Fruit fly (Drosophila melanogaster) Kc167 (cell line): ENCODE results near the gene CG33687.

ENCODE experiments used
- Myc ChIP-seq: fragments of >200 bp; optimal IDR thresholded peaks from 2 replicates; lab custom pipeline; 2017; ENCODE audit warnings: missing external identifiers
- Sin3A ChIP-seq: fragments of >200 bp; optimal IDR thresholded peaks from 2 replicates; lab custom pipeline; 2018; ENCODE audit warnings: missing external identifiers
- h ChIP-seq: fragments of >200 bp; optimal IDR thresholded peaks from 3 replicates; lab custom pipeline; 2018; ENCODE audit warnings: missing external identifiers
- insv ChIP-seq: fragments of >200 bp; optimal IDR thresholded peaks from 3 replicates; lab custom pipeline; 2018; ENCODE audit warnings: missing external identifiers
- psq ChIP-seq: fragments of >200 bp; optimal IDR thresholded peaks from 2 replicates; lab custom pipeline; 2017; ENCODE audit warnings: missing external identifiers

DNA sequence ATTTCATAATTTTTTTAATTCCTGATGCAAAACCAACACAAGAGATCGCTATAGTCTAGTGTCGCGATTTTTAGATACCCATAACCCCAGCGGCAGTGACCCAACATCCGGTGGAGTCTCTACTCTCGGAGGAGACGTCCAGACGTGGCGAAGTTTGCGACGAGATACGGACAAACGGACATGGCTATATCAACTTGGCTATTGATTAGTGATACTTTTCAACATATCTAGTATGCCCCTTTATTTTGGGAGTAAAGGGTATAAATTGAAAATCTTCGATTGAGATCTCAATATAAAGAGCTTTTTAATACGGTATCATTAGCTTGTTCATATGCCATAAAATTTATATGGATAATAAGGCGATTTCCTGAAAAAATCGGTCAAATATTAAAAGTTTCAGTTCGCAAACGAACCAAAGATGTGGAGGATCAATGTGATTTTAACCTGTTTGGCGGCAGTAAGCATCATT lies at the start of gene CG33687:
- TF ChIP-seq insv (lab: Kevin White, UChicago), result no peak
- TF ChIP-seq psq, result no peak
- TF ChIP-seq Myc (lab: Kevin White, UChicago), result no peak
- TF ChIP-seq h (lab: Kevin White, UChicago), result no peak
- TF ChIP-seq Sin3A, result no peak
